Worm (Caenorhabditis elegans) whole organism, late embryonic: ENCODE results near the gene M151.2.

ENCODE experiments used
- ahr-1 ChIP-seq: sonication (generic microtip); optimal IDR thresholded peaks from 2 replicates; lab custom pipeline; 2016; ENCODE audit warnings: missing genetic modification characterization, missing compliant biosample characterization
- hlh-15 ChIP-seq: sonication (generic microtip); optimal IDR thresholded peaks from 2 replicates; lab custom pipeline; 2016; ENCODE audit warnings: missing genetic modification characterization, missing compliant biosample characterization
- lin-11 ChIP-seq: fragments of 200-800 bp; sonication (Bioruptor generic); optimal IDR thresholded peaks from 2 replicates; lab custom pipeline; 2018; ENCODE audit warnings: mild to moderate bottlenecking, missing genetic modification characterization, missing compliant biosample characterization
- pqm-1 ChIP-seq: sonication (generic microtip); optimal IDR thresholded peaks from 2 replicates; lab custom pipeline; 2016; ENCODE audit warnings: missing genetic modification characterization, missing compliant biosample characterization
- tbx-2 ChIP-seq: sonication (generic microtip); optimal IDR thresholded peaks from 2 replicates; lab custom pipeline; 2016; ENCODE audit warnings: missing genetic modification characterization, missing compliant biosample characterization
- ttx-3 ChIP-seq: sonication (generic microtip); optimal IDR thresholded peaks from 2 replicates; lab custom pipeline; 2016; ENCODE audit warnings: missing genetic modification reagents, missing genetic modification characterization, missing compliant biosample characterization

ce11 chrII:3640197-3640596, 9.3 kb downstream of the M151.2 start, which contains the start of gene M151.10:
- TF ChIP-seq ttx-3 (tag; lab: Kevin White, UChicago) (no peak), lin-11 (tag; lab: Kevin White, UChicago) (no peak), hlh-15 (tag; lab: Kevin White, UChicago) (no peak), tbx-2 (tag; lab: Kevin White, UChicago) (no peak), pqm-1 (tag; lab: Kevin White, UChicago) (no peak), ahr-1 (tag; lab: Kevin White, UChicago) (no peak)
